Worm (Caenorhabditis elegans) whole organism, L1 larva: ENCODE measurements around the gene C24H11.5.

ENCODE experiments used
- pqm-1 ChIP-seq: sonication (generic microtip); optimal IDR thresholded peaks from 3 replicates; lab custom pipeline; 2017; ENCODE audit warnings: missing biosample characterization, missing genetic modification characterization
- skn-1 ChIP-seq: fragments of 150-350 bp; optimal IDR thresholded peaks from 2 replicates; lab custom pipeline; 2014; ENCODE audit warnings: missing biosample characterization, missing genetic modification characterization

DNA sequence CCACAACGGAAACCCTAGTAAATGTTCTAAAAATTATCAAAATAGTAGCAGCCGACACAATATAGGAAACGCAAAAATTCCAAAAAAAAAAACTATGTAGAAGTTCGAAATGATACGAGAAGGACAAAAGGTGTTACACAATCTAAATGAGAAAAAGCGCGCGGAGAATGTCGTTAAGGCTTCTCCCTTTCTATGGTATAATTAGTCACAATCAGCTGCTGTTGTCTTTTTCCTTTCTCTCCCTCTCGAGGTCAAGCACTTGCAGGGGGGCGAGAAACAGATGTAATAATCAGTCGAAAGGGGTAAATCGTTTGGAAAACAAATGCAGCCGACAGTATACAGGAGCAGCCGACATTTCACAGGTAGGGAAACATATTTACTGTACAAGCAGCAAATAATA, 48.5 kb upstream of the C24H11.5 start:
- TF ChIP-seq skn-1 (tag; lab: Kevin White, UChicago) = no peak
- no peak for TF ChIP-seq pqm-1
